Worm (Caenorhabditis elegans) whole organism, midembryonic: ENCODE results near the gene H41C03.1.

Experiments used
- T22C8.4 ChIP-seq: fragments of 200-800 bp; sonication (Bioruptor generic); IDR thresholded peaks from 2 replicates; pipeline ENCODE4 v1.3.6; 2022; ENCODE audit warnings: missing genetic modification characterization, missing compliant biosample characterization
- cog-1 ChIP-seq: sonication (generic microtip); optimal IDR thresholded peaks from 2 replicates; lab custom pipeline; 2016; ENCODE audit warnings: missing genetic modification characterization, missing compliant biosample characterization
- flt-1 ChIP-seq: fragments of 200-800 bp; sonication (Bioruptor generic); IDR thresholded peaks from 2 replicates; pipeline ENCODE4 v1.3.6; 2022; ENCODE audit warnings: missing genetic modification characterization, missing compliant biosample characterization
- klf-2 ChIP-seq: fragments of 200-800 bp; sonication (Bioruptor generic); conservative IDR thresholded peaks from 2 replicates; pipeline ENCODE4 v1.3.6; 2022; ENCODE audit warnings: missing genetic modification reagents, missing genetic modification characterization, missing compliant biosample characterization
- med-1 ChIP-seq: sonication (generic microtip); optimal IDR thresholded peaks from 2 replicates; lab custom pipeline; 2017; ENCODE audit warnings: missing genetic modification characterization, mild to moderate bottlenecking, missing compliant biosample characterization, antibody characterized with exemption, missing genetic modification reagents; ENCODE audit not compliant: insufficient read depth
- ref-1 ChIP-seq: fragments of 200-800 bp; sonication (Bioruptor generic); conservative IDR thresholded peaks from 2 replicates; pipeline ENCODE4 v1.3.6; 2022; ENCODE audit warnings: missing genetic modification reagents, missing genetic modification characterization, missing compliant biosample characterization
- tab-1 ChIP-seq: fragments of 200-800 bp; sonication (Bioruptor generic); IDR thresholded peaks from 2 replicates; pipeline ENCODE4 v1.3.6; 2022; ENCODE audit warnings: missing genetic modification characterization, missing compliant biosample characterization
- ztf-23 ChIP-seq: fragments of 200-800 bp; sonication (Bioruptor generic); IDR thresholded peaks from 2 replicates; pipeline ENCODE4 v1.3.6; 2022; ENCODE audit warnings: missing genetic modification reagents, missing genetic modification characterization, missing compliant biosample characterization

- TF ChIP-seq ztf-23 (GFP tag; lab: Robert Waterston, UW) = no peak
- TF ChIP-seq flt-1 (GFP tag; lab: Robert Waterston, UW) = no peak
- TF ChIP-seq cog-1 (tag; lab: Kevin White, UChicago) = no peak
- no peak for TF ChIP-seq ref-1 (GFP tag; lab: Robert Waterston, UW)
- no peak for TF ChIP-seq T22C8.4
- TF ChIP-seq tab-1 (GFP tag; lab: Robert Waterston, UW) = no peak
- TF ChIP-seq klf-2 (GFP tag; lab: Robert Waterston, UW) = no peak
- TF ChIP-seq med-1 (GFP tag; lab: Kevin White, UChicago) = no peak
Measured at ce11 chrII:5828486-5828885, 25.7 kb upstream of the H41C03.1 start, which contains the start of gene ZK1248.11.
